Fruit fly (Drosophila melanogaster) whole organism, prepupa: Measurements from ENCODE around the gene CG32815.

ENCODE experiments used
- CG10631 ChIP-seq: fragments of 200-800 bp; sonication (Bioruptor generic); optimal IDR thresholded peaks from 2 replicates; lab custom pipeline; 2016; ENCODE audit warnings: missing biosample characterization, missing genetic modification characterization
- CG10669 ChIP-seq: fragments of 200-800 bp; sonication (Bioruptor generic); optimal IDR thresholded peaks from 3 replicates; lab custom pipeline; 2018; ENCODE audit warnings: missing biosample characterization, mild to moderate bottlenecking, missing genetic modification characterization, moderate library complexity
- CG11294 ChIP-seq: fragments of 200-800 bp; sonication (Bioruptor generic); IDR thresholded peaks from 2 replicates; pipeline ENCODE4 v1.3.6; 2022; ENCODE audit warnings: missing biosample characterization, missing genetic modification characterization
- CG11762 ChIP-seq: fragments of 200-800 bp; sonication (Bioruptor generic); optimal IDR thresholded peaks from 3 replicates; lab custom pipeline; 2016; ENCODE audit warnings: missing biosample characterization, missing genetic modification characterization; ENCODE audit not compliant: insufficient read depth
- CG15336 ChIP-seq: fragments of 200-800 bp; sonication (Bioruptor generic); IDR thresholded peaks from 2 replicates; pipeline ENCODE4 v1.3.6; 2022; ENCODE audit warnings: missing biosample characterization, missing genetic modification characterization
- CG1621 ChIP-seq: fragments of 200-800 bp; sonication (Bioruptor generic); optimal IDR thresholded peaks from 3 replicates; lab custom pipeline; 2018; ENCODE audit warnings: missing biosample characterization, mild to moderate bottlenecking, missing genetic modification characterization
- CG31627 ChIP-seq: fragments of 200-800 bp; sonication (Bioruptor generic); optimal IDR thresholded peaks from 3 replicates; lab custom pipeline; 2016; ENCODE audit warnings: missing biosample characterization, missing genetic modification characterization
- CG32006 ChIP-seq: fragments of 200-800 bp; sonication (Bioruptor generic); optimal IDR thresholded peaks from 3 replicates; lab custom pipeline; 2017; ENCODE audit warnings: missing biosample characterization, mild to moderate bottlenecking, missing genetic modification characterization
- CG34406 ChIP-seq: fragments of 200-800 bp; sonication (Bioruptor generic); optimal IDR thresholded peaks from 3 replicates; lab custom pipeline; 2016; ENCODE audit warnings: missing biosample characterization, missing genetic modification characterization
- CG3919 ChIP-seq: fragments of 200-800 bp; sonication (Bioruptor generic); optimal IDR thresholded peaks from 3 replicates; lab custom pipeline; 2016; ENCODE audit warnings: missing biosample characterization, missing genetic modification characterization
- CG6276 ChIP-seq: fragments of 200-800 bp; sonication (Bioruptor generic); optimal IDR thresholded peaks from 2 replicates; lab custom pipeline; 2017; ENCODE audit warnings: missing biosample characterization, mild to moderate bottlenecking, missing genetic modification characterization
- CG6792 ChIP-seq: fragments of 200-800 bp; sonication (Bioruptor generic); optimal IDR thresholded peaks from 3 replicates; lab custom pipeline; 2016; ENCODE audit warnings: missing biosample characterization, missing genetic modification characterization
- CG6808 ChIP-seq: fragments of 200-800 bp; sonication (Bioruptor generic); optimal IDR thresholded peaks from 3 replicates; lab custom pipeline; 2017; ENCODE audit warnings: missing biosample characterization, missing genetic modification characterization, mild to moderate bottlenecking, moderate library complexity, missing genetic modification reagents
- CG6854 ChIP-seq: fragments of 200-800 bp; sonication (Bioruptor generic); optimal IDR thresholded peaks from 2 replicates; lab custom pipeline; 2017; ENCODE audit warnings: missing biosample characterization, mild to moderate bottlenecking, missing genetic modification characterization
- CG7368 ChIP-seq: fragments of 200-800 bp; sonication (Bioruptor generic); optimal IDR thresholded peaks from 3 replicates; lab custom pipeline; 2016; ENCODE audit warnings: missing biosample characterization, missing genetic modification characterization
- CG8632 ChIP-seq: fragments of 200-800 bp; sonication (Bioruptor generic); optimal IDR thresholded peaks from 3 replicates; lab custom pipeline; 2016; ENCODE audit warnings: missing biosample characterization, missing genetic modification characterization
- Eip75B ChIP-seq: fragments of 200-800 bp; sonication (Bioruptor generic); optimal IDR thresholded peaks from 3 replicates; lab custom pipeline; 2016; ENCODE audit warnings: missing biosample characterization, missing genetic modification characterization
- Eip78C ChIP-seq: fragments of 200-800 bp; sonication (Bioruptor generic); peaks from one replicate; lab custom pipeline; 2016; ENCODE audit warnings: missing biosample characterization, missing genetic modification characterization
- Eip93F ChIP-seq: fragments of 200-800 bp; sonication (Bioruptor generic); optimal IDR thresholded peaks from 2 replicates; lab custom pipeline; 2016; ENCODE audit warnings: missing biosample characterization, mild to moderate bottlenecking, missing genetic modification characterization
- Ets21C ChIP-seq: fragments of 200-800 bp; sonication (Bioruptor generic); optimal IDR thresholded peaks from 3 replicates; lab custom pipeline; 2016; ENCODE audit warnings: missing biosample characterization, missing genetic modification characterization
- Ets96B ChIP-seq: fragments of 200-800 bp; optimal IDR thresholded peaks from 2 replicates; lab custom pipeline; 2019; ENCODE audit warnings: missing biosample characterization, mild to moderate bottlenecking, missing genetic modification characterization, moderate library complexity
- Hr39 ChIP-seq: fragments of 200-800 bp; sonication (Bioruptor generic); optimal IDR thresholded peaks from 2 replicates; lab custom pipeline; 2016; ENCODE audit warnings: missing biosample characterization, missing genetic modification characterization
- Met ChIP-seq: fragments of 200-800 bp; sonication (Bioruptor generic); optimal IDR thresholded peaks from 3 replicates; lab custom pipeline; 2016; ENCODE audit warnings: missing biosample characterization, missing genetic modification characterization
- Smox ChIP-seq: fragments of 200-800 bp; sonication (Bioruptor generic); optimal IDR thresholded peaks from 3 replicates; lab custom pipeline; 2016; ENCODE audit warnings: missing biosample characterization, missing genetic modification characterization
- Sox102F ChIP-seq: fragments of 200-800 bp; sonication (Bioruptor generic); optimal IDR thresholded peaks from 2 replicates; lab custom pipeline; 2016; ENCODE audit warnings: missing biosample characterization, mild to moderate bottlenecking, missing genetic modification characterization
- Sox14 ChIP-seq: fragments of 200-800 bp; sonication (Bioruptor generic); optimal IDR thresholded peaks from 3 replicates; lab custom pipeline; 2016; ENCODE audit warnings: missing biosample characterization, missing genetic modification characterization
- achi ChIP-seq: fragments of 200-800 bp; sonication (Bioruptor generic); optimal IDR thresholded peaks from 3 replicates; lab custom pipeline; 2016; ENCODE audit warnings: missing biosample characterization, missing genetic modification characterization
- cyc ChIP-seq: fragments of 200-800 bp; sonication (Bioruptor generic); optimal IDR thresholded peaks from 3 replicates; lab custom pipeline; 2016; ENCODE audit warnings: missing biosample characterization, missing genetic modification characterization
- eg ChIP-seq: fragments of 200-800 bp; sonication (Bioruptor generic); IDR thresholded peaks from 3 replicates; pipeline ENCODE4 v1.3.6; 2022; ENCODE audit warnings: missing biosample characterization, missing genetic modification characterization
- esn ChIP-seq: fragments of 200-800 bp; sonication (Bioruptor generic); optimal IDR thresholded peaks from 2 replicates; lab custom pipeline; 2016; ENCODE audit warnings: missing biosample characterization, mild to moderate bottlenecking, missing genetic modification characterization, moderate library complexity
- fd59A ChIP-seq: fragments of 200-800 bp; sonication (Bioruptor generic); optimal IDR thresholded peaks from 2 replicates; lab custom pipeline; 2017; ENCODE audit warnings: missing biosample characterization, mild to moderate bottlenecking, missing genetic modification characterization, missing genetic modification reagents
- fd85E ChIP-seq: fragments of 200-800 bp; sonication (Bioruptor generic); optimal IDR thresholded peaks from 3 replicates; lab custom pipeline; 2016; ENCODE audit warnings: missing biosample characterization, missing genetic modification characterization
- net ChIP-seq: fragments of 200-800 bp; sonication (Bioruptor generic); optimal IDR thresholded peaks from 3 replicates; lab custom pipeline; 2016; ENCODE audit warnings: missing biosample characterization, missing genetic modification characterization
- pdm3 ChIP-seq: fragments of 200-800 bp; sonication (Bioruptor generic); optimal IDR thresholded peaks from 3 replicates; lab custom pipeline; 2016; ENCODE audit warnings: missing biosample characterization, missing genetic modification characterization
- salr ChIP-seq, 2 experiments: fragments of 200-800 bp; sonication (Bioruptor generic); optimal IDR thresholded peaks; 3 replicates each; lab custom pipeline; 2016 to 2018; ENCODE audit warnings: missing biosample characterization in 2 of 2, missing genetic modification characterization in 2 of 2, mild to moderate bottlenecking in 1 of 2
- spab ChIP-seq: fragments of 200-800 bp; sonication (Bioruptor generic); optimal IDR thresholded peaks from 2 replicates; lab custom pipeline; 2017; ENCODE audit warnings: missing biosample characterization, mild to moderate bottlenecking, missing genetic modification characterization, missing genetic modification reagents
- ss ChIP-seq, 2 experiments: fragments of 200-800 bp; sonication (Bioruptor generic); optimal IDR thresholded peaks; 2 replicates in 1 of 2; 3 replicates in 1 of 2; lab custom pipeline; 2017 to 2018; ENCODE audit warnings: mild to moderate bottlenecking in 2 of 2, missing biosample characterization in 2 of 2, missing genetic modification characterization in 2 of 2, moderate library complexity in 1 of 2
- svp ChIP-seq: fragments of 200-800 bp; sonication (Bioruptor generic); peaks from one replicate; lab custom pipeline; 2016; ENCODE audit warnings: missing biosample characterization, missing genetic modification characterization
- topi ChIP-seq: fragments of 200-800 bp; sonication (Bioruptor generic); optimal IDR thresholded peaks from 3 replicates; lab custom pipeline; 2016; ENCODE audit warnings: missing biosample characterization, missing genetic modification characterization
- vri ChIP-seq: fragments of 200-800 bp; sonication (Bioruptor generic); optimal IDR thresholded peaks from 3 replicates; lab custom pipeline; 2016; ENCODE audit warnings: missing biosample characterization, mild to moderate bottlenecking, missing genetic modification characterization

The CG32815 gene

DNA sequence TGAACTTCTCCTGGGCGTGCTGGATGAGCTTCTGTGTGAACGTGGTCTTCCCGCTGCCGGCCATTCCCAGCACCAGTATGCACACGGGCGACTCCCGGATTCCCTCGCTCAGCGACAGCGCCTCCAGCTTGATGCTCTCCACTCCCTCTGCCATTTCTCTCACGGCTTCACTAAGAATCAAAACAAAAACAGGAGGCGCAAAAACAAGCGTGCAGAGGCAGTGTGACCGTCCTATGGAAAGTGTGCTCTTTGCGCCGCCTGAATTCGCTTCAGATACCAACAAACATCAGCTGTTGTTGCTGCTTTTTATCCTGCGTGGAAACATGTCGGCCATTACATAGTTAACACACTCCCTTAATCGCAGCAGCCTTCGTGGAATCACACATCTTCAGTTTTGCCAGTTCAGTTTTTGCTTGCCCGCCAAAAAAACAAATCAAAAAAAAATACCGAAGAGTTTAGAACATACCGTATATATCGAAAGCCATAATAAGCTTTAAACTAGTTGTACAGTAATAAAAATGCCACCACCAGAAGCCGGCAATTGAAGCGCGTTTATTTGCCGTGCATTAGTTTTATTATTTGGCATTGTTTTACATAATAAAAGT is 8.4 kb downstream of the CG32815 start, which contains the start of the genes CG3704 and mus81:
TSS of gene CG3704 (minus strand) at position 226 of the 605 bp plus-strand sequence.
TSS of gene mus81 (plus strand) at position 496 of the 605 bp plus-strand sequence.
- TF ChIP-seq esn (GFP tag; lab: Kevin White, UChicago), result peak; percentile 14
- no peak for TF ChIP-seq CG11294 (GFP tag; lab: Robert Waterston, UW)
- no peak for TF ChIP-seq CG8632
- TF ChIP-seq CG1621 (tag; lab: Kevin White, UChicago), result peak; percentile 19

DNA sequence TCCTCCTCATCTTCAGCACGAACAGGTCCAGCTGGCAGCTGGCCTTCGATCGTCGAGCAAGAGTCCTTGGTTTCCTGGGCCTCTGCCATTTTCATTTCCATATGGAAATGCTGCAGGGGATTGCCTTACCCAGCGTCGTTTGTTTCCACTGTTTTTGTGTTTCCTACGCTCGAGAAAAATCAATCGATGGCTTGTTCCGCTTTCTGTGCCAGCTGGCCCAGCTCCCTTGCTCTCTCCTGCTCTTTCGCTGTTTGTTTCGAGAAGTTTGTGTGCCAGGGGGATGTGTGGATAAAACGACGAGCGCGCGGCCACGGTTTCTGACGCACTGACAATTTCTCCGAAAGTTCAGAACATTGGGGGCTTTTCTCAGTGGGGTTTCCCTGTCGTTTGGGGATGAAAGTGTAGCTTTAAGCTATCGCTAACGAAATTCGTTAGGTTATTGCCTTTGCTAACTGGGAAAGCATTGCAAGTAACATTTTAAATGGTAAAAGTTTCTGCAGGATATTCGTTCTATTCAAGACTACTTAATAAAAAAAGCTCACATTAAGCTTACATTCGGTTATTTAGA is 13.3 kb downstream of the CG32815 start, which contains the start of gene CG3703:
TSS of gene CG3703 (minus strand) at position 328 of the 568 bp plus-strand sequence.
- TF ChIP-seq salr (GFP tag; optimal IDR thresholded peaks at IDR 0.05; lab: Kevin White, UChicago) (no peak), CG32006 (GFP tag; lab: Kevin White, UChicago) (no peak), CG6276 (GFP tag; lab: Kevin White, UChicago) (no peak), Eip78C (peak; percentile 9), CG1621 (tag; lab: Kevin White, UChicago) (no peak), Hr39 (no peak)

DNA sequence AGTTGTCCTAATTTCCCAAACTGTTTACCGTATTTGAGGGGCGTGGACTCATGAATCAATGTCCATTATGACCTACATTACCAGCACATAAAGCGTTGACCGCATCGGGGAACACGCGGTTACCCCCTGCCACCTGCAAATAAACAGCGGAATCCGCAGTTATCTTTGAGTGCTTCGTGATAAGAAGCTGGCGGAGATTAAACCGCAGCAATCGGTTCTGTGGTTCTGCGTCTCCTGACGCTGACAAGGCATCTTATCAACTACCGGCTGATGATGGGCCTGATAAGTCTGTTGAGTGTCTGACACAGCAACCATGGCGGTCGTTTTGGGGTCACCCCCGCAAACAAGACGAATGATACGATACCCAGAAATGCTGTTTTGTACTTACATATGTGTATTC is 13.9 kb downstream of the CG32815 start:
- TF ChIP-seq svp (GFP tag; lab: Kevin White, UChicago) (peak; percentile 95), Eip75B (GFP tag; lab: Kevin White, UChicago) (peak; percentile 2), CG32006 (GFP tag; lab: Kevin White, UChicago) (no peak)

DNA sequence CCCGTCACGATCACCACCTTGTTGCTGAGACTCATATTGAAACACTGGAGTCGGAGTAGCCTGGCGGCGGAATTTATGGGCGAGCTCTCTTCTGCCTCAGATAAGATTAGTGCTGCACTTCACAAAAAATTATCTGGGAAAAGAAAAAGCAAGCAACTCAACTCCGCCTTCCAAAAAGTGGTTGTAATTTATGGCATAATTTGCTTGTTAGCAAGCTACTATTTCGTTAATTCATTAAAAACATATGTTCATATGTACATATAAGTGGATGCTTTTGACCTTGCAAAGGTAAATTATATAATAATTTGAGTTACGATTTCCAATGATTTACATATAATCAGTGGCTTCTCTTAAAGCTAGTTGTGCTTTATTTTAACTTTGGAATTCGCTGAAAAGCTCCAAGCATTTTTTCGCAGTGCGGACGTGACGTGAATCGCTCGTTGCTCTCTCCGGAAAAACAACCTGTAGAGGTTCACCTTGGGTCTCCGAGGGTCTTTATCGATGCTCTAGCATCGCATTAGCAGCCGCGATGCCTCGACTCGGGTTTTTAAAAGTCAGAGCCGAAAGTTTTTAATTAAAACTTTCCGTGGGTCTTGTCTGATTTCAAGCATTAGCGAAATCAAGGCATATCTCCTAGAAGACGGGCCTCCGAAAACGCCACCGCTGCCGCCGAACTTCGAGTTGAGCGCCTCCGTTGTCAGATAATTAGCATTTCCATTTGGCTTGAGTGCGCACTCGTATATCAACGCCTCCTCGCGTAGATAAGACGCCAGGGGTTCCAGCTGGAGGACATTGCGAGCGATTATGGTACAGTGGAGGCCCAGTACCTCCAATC is 15.4 kb downstream of the CG32815 start, which contains the start of gene CG3699:
TSS of gene CG3699 (minus strand) at position 51 of the 835 bp plus-strand sequence.
- TF ChIP-seq Smox (GFP tag; lab: Kevin White, UChicago) (peak; percentile 60), eg (GFP tag; lab: Robert Waterston, UW) (no peak), CG6792 (peak; percentile 62), Sox14 (peak; percentile 41), spab (GFP tag; lab: Kevin White, UChicago) (no peak), achi (GFP tag; lab: Kevin White, UChicago) (peak; percentile 41), CG11762 (peak; percentile 16), cyc (GFP tag; lab: Kevin White, UChicago) (peak; percentile 38), Ets96B (tag; lab: Kevin White, UChicago) (peak; percentile 36), ss (GFP tag; optimal IDR thresholded peaks at IDR 0.05; lab: Kevin White, UChicago) (peak in 1 of 2 experiments; percentile 21), Eip78C (peak; percentile 86), CG15336 (peak; percentile 28; the same call in 1 of the 2 replicates), CG10631 (GFP tag; lab: Kevin White, UChicago) (peak; percentile 33), Eip93F (no peak), CG1621 (tag; lab: Kevin White, UChicago) (no peak), CG34406 (GFP tag; lab: Kevin White, UChicago) (peak; percentile 48), vri (GFP tag; lab: Kevin White, UChicago) (peak; percentile 40), CG10669 (GFP tag; lab: Kevin White, UChicago) (peak; percentile 41), svp (GFP tag; lab: Kevin White, UChicago) (peak; percentile 79), CG31627 (peak; percentile 51), topi (GFP tag; lab: Kevin White, UChicago) (peak; percentile 68), Sox102F (peak; percentile 53), fd85E (GFP tag; lab: Kevin White, UChicago) (no peak), CG7368 (GFP tag; lab: Kevin White, UChicago) (no peak), CG11294 (GFP tag; lab: Robert Waterston, UW) (no peak), CG6276 (GFP tag; lab: Kevin White, UChicago) (peak; percentile 8), fd59A (GFP tag; lab: Kevin White, UChicago) (peak; percentile 4), CG6808 (GFP tag; lab: Kevin White, UChicago) (peak; percentile 32), CG3919 (GFP tag; lab: Kevin White, UChicago) (peak; percentile 44), Met (peak; percentile 43), Eip75B (GFP tag; lab: Kevin White, UChicago) (peak; percentile 42), esn (GFP tag; lab: Kevin White, UChicago) (peak; percentile 61), CG6854 (no peak), net (GFP tag; lab: Kevin White, UChicago) (peak; percentile 49), Ets21C (GFP tag; lab: Kevin White, UChicago) (peak; percentile 48), Hr39 (peak; percentile 60), pdm3 (GFP tag; lab: Kevin White, UChicago) (peak; percentile 54), CG32006 (GFP tag; lab: Kevin White, UChicago) (peak; percentile 62)
